Worm (Caenorhabditis elegans): ENCODE data around the gene F33C8.2.

Gene F33C8.2

DNA sequence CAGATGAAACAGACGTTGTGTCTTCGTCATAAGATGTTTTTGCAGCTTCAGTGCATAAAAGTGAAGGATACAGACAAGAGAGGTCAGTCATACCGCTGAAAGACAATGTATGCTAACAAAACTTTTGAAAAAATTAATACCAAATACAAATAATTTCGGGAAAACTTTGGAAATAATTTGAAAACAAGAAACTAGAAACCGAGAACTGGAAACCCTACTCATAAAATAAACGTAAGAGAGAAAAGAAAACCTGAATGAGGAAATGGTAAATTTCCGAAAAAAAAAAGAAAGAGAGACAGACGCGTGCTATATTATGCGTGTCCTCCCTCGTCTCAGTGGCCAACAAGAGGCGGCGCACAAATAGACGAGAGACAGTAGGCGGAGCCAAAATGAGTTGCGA lies 28.3 kb upstream of the F33C8.2 start, which contains the start of gene sox-3:
Gene sox-3, minus strand, starts transcription at position 101 of the 400 bp plus-strand sequence.
- TF ChIP-seq tra-1 (GFP tag; IDR thresholded peaks at IDR 0.05), result no peak
- TF ChIP-seq hlh-11 (tag; optimal IDR thresholded peaks at IDR 0.05), result no peak
- no peak for TF ChIP-seq saeg-2 (GFP tag; IDR thresholded peaks at IDR 0.05)
- no peak for TF ChIP-seq F10B5.3 (tag; optimal IDR thresholded peaks at IDR 0.05)
- TF ChIP-seq snpc-4 (tag; optimal IDR thresholded peaks at IDR 0.05), result no peak
- TF ChIP-seq nhr-42 (GFP tag; IDR thresholded peaks at IDR 0.05), result no peak
- TF ChIP-seq hif-1 (tag; optimal IDR thresholded peaks at IDR 0.05), result no peak
- TF ChIP-seq T26A8.4 (GFP tag; IDR thresholded peaks at IDR 0.05), result no peak
- no peak for TF ChIP-seq fos-1 (tag; optimal IDR thresholded peaks at IDR 0.05)
- no peak for TF ChIP-seq nhr-48 (tag; optimal IDR thresholded peaks at IDR 0.05)
- no peak for TF ChIP-seq sdz-12 (GFP tag; optimal IDR thresholded peaks at IDR 0.05)
- TF ChIP-seq F37D6.2 (tag; optimal IDR thresholded peaks at IDR 0.05), result no peak
- TF ChIP-seq cey-2 (tag; optimal IDR thresholded peaks at IDR 0.05; ENCODE audit: borderline replicate concordance, insufficient read depth), result no peak
- TF ChIP-seq unc-62 (GFP tag; optimal IDR thresholded peaks at IDR 0.05 in 1 of 2), result no peak
- TF ChIP-seq unc-62 (tag; optimal IDR thresholded peaks at IDR 0.05), result no peak
- no peak for TF ChIP-seq R02D3.7 (tag; optimal IDR thresholded peaks at IDR 0.05)
- no peak for TF ChIP-seq nhr-28 (tag; optimal IDR thresholded peaks at IDR 0.05)
- no peak for TF ChIP-seq T20F7.1 (GFP tag; optimal IDR thresholded peaks at IDR 0.05)
- TF ChIP-seq nhr-11 (tag; optimal IDR thresholded peaks at IDR 0.05), result no peak

DNA sequence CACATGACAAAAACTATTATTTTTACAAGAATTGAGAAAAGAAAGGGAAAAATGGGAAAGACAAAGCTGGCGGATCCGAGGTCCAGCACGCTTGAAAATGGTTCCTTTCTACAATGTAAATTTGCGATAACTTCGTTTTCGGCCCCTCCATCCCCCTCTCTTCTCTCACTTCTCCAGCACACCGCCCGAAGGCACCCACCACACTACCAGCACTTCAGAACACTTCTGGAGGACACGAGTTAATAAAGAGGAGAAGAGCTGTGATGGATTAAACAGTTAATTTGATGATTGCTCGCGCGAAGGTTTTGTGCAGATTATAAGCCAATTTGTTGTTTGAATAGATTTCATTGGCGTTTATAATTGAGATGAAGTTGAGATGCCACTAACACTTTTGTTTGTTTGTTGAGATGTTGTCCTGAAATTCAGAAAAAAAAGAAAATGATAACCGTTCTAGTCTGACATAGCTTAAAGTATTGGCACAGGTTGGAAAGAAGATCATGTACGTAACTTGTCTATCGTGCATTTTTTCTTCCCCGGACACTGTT lies 26.5 kb upstream of the F33C8.2 start:
- TF ChIP-seq mes-2 (tag; optimal IDR thresholded peaks at IDR 0.05; ENCODE audit: poor library complexity, severe bottlenecking) (no peak), dmd-8 (GFP tag; IDR thresholded peaks at IDR 0.05) (no peak), ces-1 (GFP tag; optimal IDR thresholded peaks at IDR 0.05) (peak; percentile 32), ztf-7 (tag; optimal IDR thresholded peaks at IDR 0.05) (no peak), unc-62 (GFP tag; optimal IDR thresholded peaks at IDR 0.05 in 1 of 2) (peak in 1 of 2 experiments; percentile 53), unc-62 (tag; optimal IDR thresholded peaks at IDR 0.05) (no peak), madf-9 (GFP tag; conservative IDR thresholded peaks at IDR 0.05) (no peak), lin-29 (GFP tag; IDR thresholded peaks at IDR 0.05) (no peak)

DNA sequence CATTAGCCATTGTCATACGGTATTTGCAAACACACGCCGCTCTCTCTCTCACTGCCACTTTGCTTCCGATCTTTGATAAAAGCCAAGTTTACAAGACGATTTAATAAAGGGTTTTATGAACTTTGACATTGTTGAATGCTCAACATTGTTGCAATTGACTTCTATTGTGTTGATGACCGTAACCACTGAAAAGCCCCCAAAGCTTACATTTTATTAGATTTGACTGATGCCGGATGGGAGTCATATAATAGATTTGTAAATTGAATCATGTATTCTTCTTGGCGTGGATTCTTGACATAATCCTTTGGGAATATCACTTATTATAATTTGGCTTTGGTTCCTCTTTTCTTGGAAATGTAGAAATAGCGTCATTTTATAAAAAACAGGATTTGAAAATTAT lies 25.3 kb upstream of the F33C8.2 start:
- no peak for TF ChIP-seq hif-1 (tag; optimal IDR thresholded peaks at IDR 0.05)
- no peak for TF ChIP-seq arid-1 (GFP tag; conservative IDR thresholded peaks at IDR 0.05)
- TF ChIP-seq aly-2 (tag; optimal IDR thresholded peaks at IDR 0.05), result no peak
- no peak for TF ChIP-seq fkh-10 (GFP tag; optimal IDR thresholded peaks at IDR 0.05)
- no peak for TF ChIP-seq attf-4 (tag; optimal IDR thresholded peaks at IDR 0.05)
- no peak for TF ChIP-seq nhr-77 (tag; optimal IDR thresholded peaks at IDR 0.05)
- TF ChIP-seq nhr-41 (GFP tag; IDR thresholded peaks at IDR 0.05), result no peak
- no peak for TF ChIP-seq ceh-28 (tag; optimal IDR thresholded peaks at IDR 0.05)
- no peak for TF ChIP-seq ceh-82 (tag; optimal IDR thresholded peaks at IDR 0.05)
- TF ChIP-seq nhr-76 (tag; optimal IDR thresholded peaks at IDR 0.05), result no peak
- no peak for TF ChIP-seq hmg-1.1 (GFP tag; IDR thresholded peaks at IDR 0.05)
- no peak for TF ChIP-seq F37D6.2 (tag; optimal IDR thresholded peaks at IDR 0.05)
- TF ChIP-seq lim-7 (GFP tag; IDR thresholded peaks at IDR 0.05), result no peak
- TF ChIP-seq daf-19 (GFP tag; conservative IDR thresholded peaks at IDR 0.05), result no peak

ce11 chrX:14699866-14700265 lies 21.3 kb upstream of the F33C8.2 start, which contains the start of gene hch-1:
hch-1 (minus strand) TSS chrX:14699977.
- peak in 1 of 2 experiments; percentile 80 for TF ChIP-seq unc-62 (GFP tag; optimal IDR thresholded peaks at IDR 0.05 in 1 of 2)
- TF ChIP-seq unc-62 (tag; optimal IDR thresholded peaks at IDR 0.05), result no peak
- TF ChIP-seq mdt-29 (GFP tag; IDR thresholded peaks at IDR 0.05), result no peak
